Worm (Caenorhabditis elegans): Measurements from ENCODE around the gene C48D1.9.

ce11 chrIV:13221657-13222056 is 12.2 kb upstream of the C48D1.9 start, which contains the start of gene C48D1.5:
- TF ChIP-seq flt-1 (GFP tag; IDR thresholded peaks at IDR 0.05) (no peak), tab-1 (GFP tag; IDR thresholded peaks at IDR 0.05) (no peak), T22C8.4 (GFP tag; IDR thresholded peaks at IDR 0.05) (no peak), med-1 (GFP tag; optimal IDR thresholded peaks at IDR 0.05; ENCODE audit: insufficient read depth) (no peak), ztf-29 (GFP tag; IDR thresholded peaks at IDR 0.05) (no peak), klf-2 (GFP tag; conservative IDR thresholded peaks at IDR 0.05) (no peak), ref-1 (GFP tag; conservative IDR thresholded peaks at IDR 0.05) (no peak), cog-1 (tag; optimal IDR thresholded peaks at IDR 0.05) (no peak)

All from whole organism, midembryonic.